Fruit fly (Drosophila melanogaster): ENCODE results near the gene Bfc.

DNA sequence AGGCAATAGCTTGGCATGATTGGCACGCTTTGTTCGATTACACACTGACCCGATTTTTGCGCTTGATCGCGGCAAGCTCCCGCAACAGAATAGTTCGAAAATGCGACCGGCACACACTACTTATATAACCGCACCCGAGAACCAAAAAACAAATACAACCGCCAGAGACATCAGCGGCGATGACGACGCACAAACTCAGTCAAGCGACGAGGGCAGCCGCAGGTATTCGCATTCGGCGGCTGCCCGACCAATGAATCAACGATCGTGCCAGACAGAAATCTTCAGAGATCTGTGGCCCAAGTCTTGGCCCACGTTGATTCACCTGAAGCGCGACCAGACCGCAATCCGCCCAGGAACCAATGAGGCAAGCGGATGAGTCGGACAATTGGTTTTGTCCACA is 12.3 kb upstream of the Bfc start, which contains the start of gene CG9192:
- no peak for TF ChIP-seq dl (GFP tag; optimal IDR thresholded peaks at IDR 0.05; ENCODE audit: insufficient read depth in 1 of 2, partially characterized antibody in 2 of 2)
- TF ChIP-seq usp (GFP tag; optimal IDR thresholded peaks at IDR 0.05), result no peak
- no peak for TF ChIP-seq Abd-B (GFP tag; optimal IDR thresholded peaks at IDR 0.05)
- TF ChIP-seq pan (optimal IDR thresholded peaks at IDR 0.05), result no peak
- no peak for TF ChIP-seq HLH106 (tag; optimal IDR thresholded peaks at IDR 0.05)
- no peak for TF ChIP-seq dsf (GFP tag; optimal IDR thresholded peaks at IDR 0.05; ENCODE audit: borderline replicate concordance)
- TF ChIP-seq rgr (GFP tag; optimal IDR thresholded peaks at IDR 0.05), result no peak
- no peak for TF ChIP-seq jim (GFP tag; optimal IDR thresholded peaks at IDR 0.05)
- TF ChIP-seq h (GFP tag; optimal IDR thresholded peaks at IDR 0.05), result no peak
- TF ChIP-seq ey (GFP tag; optimal IDR thresholded peaks at IDR 0.05), result no peak
- no peak for TF ChIP-seq GATAd (GFP tag; optimal IDR thresholded peaks at IDR 0.05)
- TF ChIP-seq lola (GFP tag; optimal IDR thresholded peaks at IDR 0.05), result no peak
- no peak for TF ChIP-seq Myc (optimal IDR thresholded peaks at IDR 0.05)
- no peak for TF ChIP-seq psq (GFP tag; optimal IDR thresholded peaks at IDR 0.05)

Measured in whole organism, wandering third instar larva.